Fruit fly (Drosophila melanogaster): ENCODE results near the gene Nepl19.

The Nepl19 gene

DNA sequence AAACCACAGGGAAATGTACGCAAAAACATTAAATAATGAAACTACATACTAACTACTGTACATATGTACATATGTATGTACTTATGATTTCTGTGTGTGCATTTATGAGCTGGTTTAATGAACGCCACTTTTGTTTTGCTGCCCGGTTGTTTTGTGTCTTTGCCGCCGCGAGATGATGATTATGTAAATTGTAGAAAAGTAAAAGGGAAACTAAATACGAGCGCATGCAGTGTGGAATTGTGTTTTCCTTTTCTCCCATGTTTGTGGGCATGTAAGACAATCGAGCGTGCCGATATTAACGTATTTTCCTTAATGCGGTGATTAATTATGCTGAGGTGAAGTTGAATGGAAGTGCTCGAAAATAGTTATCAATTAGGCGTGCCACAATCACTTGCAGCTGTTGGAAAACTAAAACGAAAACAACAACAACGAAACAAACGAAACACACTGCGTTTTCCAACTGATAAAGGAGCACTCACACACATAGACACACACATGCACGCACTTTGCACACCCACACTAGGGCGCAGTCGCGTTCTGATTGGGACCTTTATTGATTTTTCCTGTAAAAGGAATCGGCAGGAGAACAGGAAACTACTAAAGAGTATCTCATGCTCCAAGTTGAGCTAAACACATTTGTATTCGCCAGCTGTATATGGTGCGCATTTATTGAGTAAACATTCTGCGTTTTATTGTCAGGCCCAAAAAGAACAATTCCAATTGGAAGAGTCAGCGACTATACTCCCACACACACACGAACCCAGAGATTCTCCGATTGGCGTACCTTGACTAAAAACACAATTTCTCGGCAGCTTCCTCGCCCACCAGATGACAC, 35.9 kb downstream of the Nepl19 start:
- TF ChIP-seq h (GFP tag; optimal IDR thresholded peaks at IDR 0.05) (no peak), Jra (GFP tag; optimal IDR thresholded peaks at IDR 0.05) (no peak), OdsH (GFP tag; optimal IDR thresholded peaks at IDR 0.05) (no peak), sv (GFP tag; optimal IDR thresholded peaks at IDR 0.05) (no peak), br (GFP tag; optimal IDR thresholded peaks at IDR 0.05) (no peak), sage (GFP tag; optimal IDR thresholded peaks at IDR 0.05) (no peak), N (GFP tag; optimal IDR thresholded peaks at IDR 0.05) (no peak), jim (GFP tag; optimal IDR thresholded peaks at IDR 0.05) (no peak)

DNA sequence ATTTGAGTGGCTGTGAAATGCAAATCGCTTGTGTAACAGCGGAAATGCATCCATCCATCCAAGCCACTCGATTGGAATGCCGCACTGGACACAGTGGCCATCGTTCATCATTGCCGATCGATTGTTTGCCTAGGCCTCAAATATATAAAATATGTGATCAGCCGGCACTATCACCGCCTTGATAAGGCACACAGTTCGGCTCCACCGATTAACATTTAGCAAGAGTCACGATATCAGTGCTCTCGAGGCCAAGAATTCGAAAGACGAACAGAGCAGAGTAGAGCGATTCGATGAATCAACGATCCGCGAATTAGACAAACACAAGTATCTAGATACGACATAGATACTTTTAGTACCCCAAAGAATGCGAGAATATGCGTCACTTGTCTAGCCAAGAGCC, 37.5 kb downstream of the Nepl19 start:
- TF ChIP-seq Dfd (GFP tag; optimal IDR thresholded peaks at IDR 0.05) = no peak
- TF ChIP-seq sv (GFP tag; optimal IDR thresholded peaks at IDR 0.05) = no peak
- no peak for TF ChIP-seq br (GFP tag; optimal IDR thresholded peaks at IDR 0.05)
- TF ChIP-seq dmrt93B (GFP tag; optimal IDR thresholded peaks at IDR 0.05) = no peak
- TF ChIP-seq Hnf4 (GFP tag; optimal IDR thresholded peaks at IDR 0.05) = no peak
- TF ChIP-seq CG32264 (GFP tag; optimal IDR thresholded peaks at IDR 0.05) = no peak
- TF ChIP-seq Abd-B (GFP tag; optimal IDR thresholded peaks at IDR 0.05) = no peak
- no peak for TF ChIP-seq brk (GFP tag; optimal IDR thresholded peaks at IDR 0.05)
- no peak for TF ChIP-seq OdsH (GFP tag; optimal IDR thresholded peaks at IDR 0.05)
- TF ChIP-seq Jra (GFP tag; optimal IDR thresholded peaks at IDR 0.05) = no peak
- TF ChIP-seq Myc (optimal IDR thresholded peaks at IDR 0.05) = no peak
- no peak for TF ChIP-seq N (GFP tag; optimal IDR thresholded peaks at IDR 0.05)
- TF ChIP-seq ey (GFP tag; optimal IDR thresholded peaks at IDR 0.05) = no peak
- no peak for TF ChIP-seq usp (GFP tag; optimal IDR thresholded peaks at IDR 0.05)
- no peak for TF ChIP-seq Hr78 (GFP tag; optimal IDR thresholded peaks at IDR 0.05)
- no peak for TF ChIP-seq pan (optimal IDR thresholded peaks at IDR 0.05)
- no peak for TF ChIP-seq GATAd (GFP tag; optimal IDR thresholded peaks at IDR 0.05)
- no peak for TF ChIP-seq CrebA (GFP tag; optimal IDR thresholded peaks at IDR 0.05; ENCODE audit: borderline replicate concordance)
- TF ChIP-seq woc (GFP tag; optimal IDR thresholded peaks at IDR 0.05) = no peak
- no peak for TF ChIP-seq fru (GFP tag; optimal IDR thresholded peaks at IDR 0.05)

- TF ChIP-seq Jra (GFP tag; optimal IDR thresholded peaks at IDR 0.05) = no peak
- no peak for TF ChIP-seq dmrt93B (GFP tag; optimal IDR thresholded peaks at IDR 0.05)
- no peak for TF ChIP-seq pan (optimal IDR thresholded peaks at IDR 0.05)
- no peak for TF ChIP-seq Hr78 (GFP tag; optimal IDR thresholded peaks at IDR 0.05)
- TF ChIP-seq Myc (optimal IDR thresholded peaks at IDR 0.05) = no peak
- TF ChIP-seq lola (GFP tag; optimal IDR thresholded peaks at IDR 0.05) = no peak
- TF ChIP-seq CG32264 (GFP tag; optimal IDR thresholded peaks at IDR 0.05) = no peak
- TF ChIP-seq rgr (GFP tag; optimal IDR thresholded peaks at IDR 0.05) = no peak
- TF ChIP-seq GATAd (GFP tag; optimal IDR thresholded peaks at IDR 0.05) = no peak
- TF ChIP-seq Vsx2 (GFP tag; optimal IDR thresholded peaks at IDR 0.05; ENCODE audit: partially characterized antibody) = no peak
- no peak for TF ChIP-seq brk (GFP tag; optimal IDR thresholded peaks at IDR 0.05)
These were observed 38.0 kb downstream of the Nepl19 start for dm6 chr3R:28841968-28842367.

DNA sequence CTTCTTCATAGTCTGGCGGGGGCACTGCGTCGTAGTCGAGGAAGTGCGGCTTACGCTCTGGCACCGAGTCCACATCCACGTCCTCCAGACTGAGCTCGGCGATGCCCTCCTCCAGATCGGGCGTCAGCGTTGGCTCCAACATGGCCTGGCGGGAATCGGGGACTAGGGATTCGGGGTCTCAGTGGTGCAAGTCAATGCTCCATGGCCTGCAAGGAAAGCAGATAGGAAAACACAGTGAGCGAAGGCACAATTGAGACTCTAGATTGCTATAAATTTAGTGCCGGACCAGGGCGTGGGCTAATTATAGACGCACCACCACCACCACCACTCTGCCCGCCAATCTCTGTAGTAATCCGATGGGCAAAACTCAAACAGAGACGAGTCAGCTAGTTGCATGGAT, 39.3 kb downstream of the Nepl19 start:
- TF ChIP-seq foxo (GFP tag; optimal IDR thresholded peaks at IDR 0.05) (no peak), Jra (GFP tag; optimal IDR thresholded peaks at IDR 0.05) (no peak)

dm6 chr3R:28831626-28832267, 48.2 kb downstream of the Nepl19 start, which contains the start of gene WASp:
Gene WASp (minus strand): TSS chr3R:28832024.
- TF ChIP-seq sage (GFP tag; optimal IDR thresholded peaks at IDR 0.05) (no peak), Hr78 (GFP tag; optimal IDR thresholded peaks at IDR 0.05) (no peak), Dif (GFP tag; optimal IDR thresholded peaks at IDR 0.05; ENCODE audit: partially characterized antibody) (no peak), Vsx2 (GFP tag; optimal IDR thresholded peaks at IDR 0.05; ENCODE audit: partially characterized antibody) (no peak), h (GFP tag; optimal IDR thresholded peaks at IDR 0.05) (no peak), lola (GFP tag; optimal IDR thresholded peaks at IDR 0.05) (no peak), N (GFP tag; optimal IDR thresholded peaks at IDR 0.05) (no peak), Myc (optimal IDR thresholded peaks at IDR 0.05) (no peak), CG9705 (GFP tag; optimal IDR thresholded peaks at IDR 0.05) (peak; percentile 35), OdsH (GFP tag; optimal IDR thresholded peaks at IDR 0.05) (peak; percentile 43), Mio (GFP tag; optimal IDR thresholded peaks at IDR 0.05) (no peak), tai (GFP tag; optimal IDR thresholded peaks at IDR 0.05) (no peak), ey (GFP tag; optimal IDR thresholded peaks at IDR 0.05) (peak; percentile 29), foxo (GFP tag; optimal IDR thresholded peaks at IDR 0.05) (peak in 1 of 2 experiments; percentile 55), Abd-B (GFP tag; optimal IDR thresholded peaks at IDR 0.05) (no peak), fru (GFP tag; optimal IDR thresholded peaks at IDR 0.05) (peak; percentile 38), pan (optimal IDR thresholded peaks at IDR 0.05) (no peak), Sp1 (GFP tag; optimal IDR thresholded peaks at IDR 0.05) (no peak), Hr83 (GFP tag; optimal IDR thresholded peaks at IDR 0.05; ENCODE audit: poor library complexity, severe bottlenecking) (peak; percentile 67), sv (GFP tag; optimal IDR thresholded peaks at IDR 0.05) (peak; percentile 17), jim (GFP tag; optimal IDR thresholded peaks at IDR 0.05) (no peak), Rel (GFP tag; optimal IDR thresholded peaks at IDR 0.05) (no peak), Rel (tag; optimal IDR thresholded peaks at IDR 0.05) (peak; percentile 76), Jra (GFP tag; optimal IDR thresholded peaks at IDR 0.05) (no peak), HLH106 (tag; optimal IDR thresholded peaks at IDR 0.05) (peak; percentile 66), dsf (GFP tag; optimal IDR thresholded peaks at IDR 0.05; ENCODE audit: borderline replicate concordance) (no peak), woc (GFP tag; optimal IDR thresholded peaks at IDR 0.05) (no peak), Hnf4 (GFP tag; optimal IDR thresholded peaks at IDR 0.05) (no peak), usp (GFP tag; optimal IDR thresholded peaks at IDR 0.05) (no peak), br (GFP tag; optimal IDR thresholded peaks at IDR 0.05) (no peak), Dfd (GFP tag; optimal IDR thresholded peaks at IDR 0.05) (no peak)

Data from whole organism, wandering third instar larva.